Worm (Caenorhabditis elegans) whole organism, L3 larva: Measurements from ENCODE around the gene atf-6.

ENCODE experiments used
- ZK546.5 ChIP-seq: sonication (generic microtip); optimal IDR thresholded peaks from 2 replicates; lab custom pipeline; 2017; ENCODE audit warnings: missing biosample characterization, missing genetic modification characterization
- ama-1 ChIP-seq: fragments of 150-350 bp; optimal IDR thresholded peaks from 2 replicates; lab custom pipeline; 2018
- egl-5 ChIP-seq: fragments of 150-350 bp; optimal IDR thresholded peaks from 2 replicates; lab custom pipeline; 2017; ENCODE audit warnings: missing biosample characterization, missing genetic modification reagents, missing genetic modification characterization, inconsistent platforms
- fkh-2 ChIP-seq: fragments of 150-350 bp; optimal IDR thresholded peaks from 2 replicates; lab custom pipeline; 2014; ENCODE audit warnings: missing biosample characterization, missing genetic modification reagents, missing genetic modification characterization
- fos-1 ChIP-seq: fragments of 150-350 bp; optimal IDR thresholded peaks from 2 replicates; lab custom pipeline; 2014; ENCODE audit warnings: missing biosample characterization, missing genetic modification characterization
- jun-1 ChIP-seq: fragments of 150-350 bp; optimal IDR thresholded peaks from 2 replicates; lab custom pipeline; 2014; ENCODE audit warnings: missing biosample characterization, missing genetic modification reagents, missing genetic modification characterization
- nhr-28 ChIP-seq: fragments of 150-350 bp; optimal IDR thresholded peaks from 2 replicates; lab custom pipeline; 2014; ENCODE audit warnings: missing biosample characterization, missing genetic modification characterization
- pha-4 ChIP-seq: fragments of 150-350 bp; optimal IDR thresholded peaks from 2 replicates; lab custom pipeline; 2014; ENCODE audit warnings: missing biosample characterization, missing genetic modification reagents, missing genetic modification characterization
- unc-62 ChIP-seq: fragments of 150-350 bp; sonication (generic microtip); optimal IDR thresholded peaks from 4 replicates; lab custom pipeline; 2014; ENCODE audit warnings: missing biosample characterization, missing genetic modification reagents, missing genetic modification characterization
- zag-1 ChIP-seq: fragments of 150-350 bp; optimal IDR thresholded peaks from 2 replicates; lab custom pipeline; 2014; ENCODE audit warnings: missing biosample characterization, missing genetic modification characterization

- no peak for TF ChIP-seq fkh-2 (tag; lab: Kevin White, UChicago)
- TF ChIP-seq zag-1 (tag; lab: Kevin White, UChicago), result no peak
- TF ChIP-seq egl-5 (tag; lab: Kevin White, UChicago), result no peak
- no peak for TF ChIP-seq pha-4 (tag; lab: Kevin White, UChicago)
- no peak for TF ChIP-seq unc-62 (GFP tag; lab: Kevin White, UChicago)
- TF ChIP-seq jun-1 (tag; lab: Kevin White, UChicago), result no peak
- no peak for TF ChIP-seq nhr-28 (tag; lab: Kevin White, UChicago)
- TF ChIP-seq fos-1 (tag; lab: Kevin White, UChicago), result no peak
- TF ChIP-seq ama-1, result no peak
- TF ChIP-seq ZK546.5 (tag; lab: Kevin White, UChicago), result no peak
Observed at ce11 chrX:12463504-12463903, 17.2 kb upstream of the atf-6 start, which contains the start of gene T18D3.5.
